Fruit fly (Drosophila melanogaster) whole organism, prepupa: ENCODE measurements around the gene CG6567.

ENCODE experiments used
- Blimp-1 ChIP-seq: fragments of 200-800 bp; sonication (Bioruptor generic); optimal IDR thresholded peaks from 3 replicates; lab custom pipeline; 2017; ENCODE audit warnings: missing biosample characterization, missing genetic modification characterization, mild to moderate bottlenecking, moderate library complexity, missing genetic modification reagents
- CG34406 ChIP-seq: fragments of 200-800 bp; sonication (Bioruptor generic); optimal IDR thresholded peaks from 3 replicates; lab custom pipeline; 2016; ENCODE audit warnings: missing biosample characterization, missing genetic modification characterization
- CG3919 ChIP-seq: fragments of 200-800 bp; sonication (Bioruptor generic); optimal IDR thresholded peaks from 3 replicates; lab custom pipeline; 2016; ENCODE audit warnings: missing biosample characterization, missing genetic modification characterization
- CG6276 ChIP-seq: fragments of 200-800 bp; sonication (Bioruptor generic); optimal IDR thresholded peaks from 2 replicates; lab custom pipeline; 2017; ENCODE audit warnings: missing biosample characterization, mild to moderate bottlenecking, missing genetic modification characterization
- Eip78C ChIP-seq: fragments of 200-800 bp; sonication (Bioruptor generic); peaks from one replicate; lab custom pipeline; 2016; ENCODE audit warnings: missing biosample characterization, missing genetic modification characterization
- Ets21C ChIP-seq: fragments of 200-800 bp; sonication (Bioruptor generic); optimal IDR thresholded peaks from 3 replicates; lab custom pipeline; 2016; ENCODE audit warnings: missing biosample characterization, missing genetic modification characterization
- Gug ChIP-seq: fragments of 200-800 bp; sonication (Bioruptor generic); IDR thresholded peaks from 2 replicates; pipeline ENCODE4 v1.3.6; 2022; ENCODE audit warnings: missing biosample characterization, missing genetic modification characterization
- Hr39 ChIP-seq: fragments of 200-800 bp; sonication (Bioruptor generic); optimal IDR thresholded peaks from 2 replicates; lab custom pipeline; 2016; ENCODE audit warnings: missing biosample characterization, missing genetic modification characterization
- Hr4 ChIP-seq: fragments of 200-800 bp; sonication (Bioruptor generic); optimal IDR thresholded peaks from 3 replicates; lab custom pipeline; 2016; ENCODE audit warnings: missing biosample characterization, missing genetic modification characterization
- Lpt ChIP-seq: fragments of 200-800 bp; sonication (Bioruptor generic); optimal IDR thresholded peaks from 3 replicates; lab custom pipeline; 2016; ENCODE audit warnings: missing biosample characterization, missing genetic modification characterization
- Sox15 ChIP-seq: fragments of 200-800 bp; sonication (Bioruptor generic); optimal IDR thresholded peaks from 3 replicates; lab custom pipeline; 2016; ENCODE audit warnings: missing biosample characterization, missing genetic modification characterization
- fkh ChIP-seq: fragments of 200-800 bp; sonication (Bioruptor generic); optimal IDR thresholded peaks from 3 replicates; lab custom pipeline; 2017; ENCODE audit warnings: missing biosample characterization, mild to moderate bottlenecking, missing genetic modification characterization, moderate library complexity

DNA sequence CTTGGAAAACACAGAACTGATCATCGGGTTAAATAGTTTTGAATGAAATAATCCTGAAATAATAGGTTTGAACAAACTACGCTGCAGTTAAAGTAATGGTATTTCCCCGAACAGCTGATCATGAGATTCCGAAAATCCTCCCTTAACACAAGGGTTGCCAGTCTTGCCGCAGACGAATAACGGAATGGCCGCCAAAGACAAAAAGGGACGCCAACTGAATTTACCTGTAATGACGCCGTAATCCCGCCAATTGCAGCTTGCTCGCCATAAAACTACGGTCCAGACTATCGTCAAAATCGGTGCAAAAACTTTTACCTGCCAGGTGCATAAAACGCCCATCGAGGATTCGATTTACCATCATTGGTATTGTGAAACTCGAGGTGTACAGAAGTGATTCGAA is 2.4 kb upstream of the CG6567 start, which contains the start of gene CG4570:
- no peak for TF ChIP-seq Blimp-1 (GFP tag; lab: Kevin White, UChicago)
- no peak for TF ChIP-seq Lpt
- TF ChIP-seq CG6276 (GFP tag; lab: Kevin White, UChicago), result no peak
- no peak for TF ChIP-seq Hr39 (GFP tag; lab: Kevin White, UChicago)
- TF ChIP-seq Gug, result no peak
- TF ChIP-seq Hr4 (GFP tag; lab: Kevin White, UChicago), result no peak
- no peak for TF ChIP-seq CG34406 (GFP tag; lab: Kevin White, UChicago)
- TF ChIP-seq fkh, result no peak
- no peak for TF ChIP-seq Eip78C
- TF ChIP-seq Ets21C (GFP tag; lab: Kevin White, UChicago), result no peak
- no peak for TF ChIP-seq Sox15 (GFP tag; lab: Kevin White, UChicago)
- no peak for TF ChIP-seq CG3919 (GFP tag; lab: Kevin White, UChicago)
